Worm (Caenorhabditis elegans): ENCODE measurements around the gene Y46G5A.14.
A peak's percentile ranks its signal among the peaks of the same experiment; 100 is the strongest.

Gene Y46G5A.14

ce11 chrII:12799927-12800522 is 25.5 kb downstream of the Y46G5A.14 start (continued):
- 0 out of 2 replicates have a peak, but pooled peaks have one; percentile 57 for TF ChIP-seq attf-3 (GFP tag; conservative IDR thresholded peaks at IDR 0.05)
- TF ChIP-seq lin-54 (GFP tag; optimal IDR thresholded peaks at IDR 0.05), result peak; percentile 98
- peak; percentile 54 for TF ChIP-seq hmg-1.2 (GFP tag; IDR thresholded peaks at IDR 0.05)
- peak; percentile 90 for TF ChIP-seq D2030.7 (GFP tag; IDR thresholded peaks at IDR 0.05)
- peak; percentile 71 for TF ChIP-seq dox-1 (GFP tag; IDR thresholded peaks at IDR 0.05)
- no peak for TF ChIP-seq attf-6 (GFP tag; IDR thresholded peaks at IDR 0.05)
- no peak for TF ChIP-seq nhr-90 (tag; optimal IDR thresholded peaks at IDR 0.05)

ce11 chrII:12805161-12805560 is 30.7 kb downstream of the Y46G5A.14 start, which contains the start of the genes Y46G5A.18 and Y46G5A.47:
Gene Y46G5A.18 (minus strand): TSS chrII:12805261.
Gene Y46G5A.47 (minus strand): TSS chrII:12805306.
- TF ChIP-seq snpc-4 (GFP tag; optimal IDR thresholded peaks at IDR 0.05) (no peak), snpc-4 (tag; optimal IDR thresholded peaks at IDR 0.05) (no peak), F37B4.10 (GFP tag; IDR thresholded peaks at IDR 0.05) (no peak), ztf-28 (GFP tag; IDR thresholded peaks at IDR 0.05) (no peak), pha-4 (tag; optimal IDR thresholded peaks at IDR 0.05) (no peak), F23B12.7 (tag; optimal IDR thresholded peaks at IDR 0.05; ENCODE audit: insufficient read depth) (no peak), ztf-22 (GFP tag; optimal IDR thresholded peaks at IDR 0.05) (no peak), ets-4 (GFP tag; optimal IDR thresholded peaks at IDR 0.05) (no peak), ceh-40 (GFP tag; IDR thresholded peaks at IDR 0.05) (no peak), ceh-100 (GFP tag; IDR thresholded peaks at IDR 0.05) (no peak), mes-4 (tag; optimal IDR thresholded peaks at IDR 0.05) (no peak), madf-10 (tag; optimal IDR thresholded peaks at IDR 0.05) (no peak), F33H1.4 (GFP tag; IDR thresholded peaks at IDR 0.05) (no peak), bed-1 (GFP tag; IDR thresholded peaks at IDR 0.05) (no peak), nhr-27 (tag; optimal IDR thresholded peaks at IDR 0.05) (no peak), ceh-79 (tag; optimal IDR thresholded peaks at IDR 0.05) (no peak), dox-1 (GFP tag; IDR thresholded peaks at IDR 0.05) (no peak), lag-1 (GFP tag; IDR thresholded peaks at IDR 0.05) (no peak)

ce11 chrII:12805765-12806384 is 31.4 kb downstream of the Y46G5A.14 start:
- TF ChIP-seq rpc-1 (optimal IDR thresholded peaks at IDR 0.05) (no peak), rpc-1 (tag; optimal IDR thresholded peaks at IDR 0.05) (no peak), lsl-1 (GFP tag; optimal IDR thresholded peaks at IDR 0.05) (peak; percentile 17), ceh-58 (GFP tag; IDR thresholded peaks at IDR 0.05) (no peak), tlf-1 (GFP tag; optimal IDR thresholded peaks at IDR 0.05) (no peak), hlh-26 (GFP tag; conservative IDR thresholded peaks at IDR 0.05) (no peak), hmg-1.2 (GFP tag; IDR thresholded peaks at IDR 0.05) (peak; percentile 85), lin-54 (GFP tag; optimal IDR thresholded peaks at IDR 0.05) (peak; percentile 14), die-1 (tag; optimal IDR thresholded peaks at IDR 0.05) (no peak), aptf-2 (GFP tag; conservative IDR thresholded peaks at IDR 0.05) (no peak), unc-130 (GFP tag; optimal IDR thresholded peaks at IDR 0.05) (no peak), atf-7 (tag; optimal IDR thresholded peaks at IDR 0.05) (peak; percentile 17), nfyb-1 (GFP tag; IDR thresholded peaks at IDR 0.05) (0 out of 2 replicates have a peak, but pooled peaks have one; percentile 28), rcor-1 (GFP tag; IDR thresholded peaks at IDR 0.05) (peak; percentile 16; the same call in 1 of the 2 replicates), ceh-27 (GFP tag; optimal IDR thresholded peaks at IDR 0.05) (no peak), lin-35 (GFP tag; optimal IDR thresholded peaks at IDR 0.05) (peak in 1 of 3 experiments; percentile 54), zfh-2 (GFP tag; conservative IDR thresholded peaks at IDR 0.05) (peak; percentile 92), snpc-4 (GFP tag; optimal IDR thresholded peaks at IDR 0.05) (no peak), snpc-4 (tag; optimal IDR thresholded peaks at IDR 0.05) (peak in 1 of 4 experiments; percentile 40), K12H6.12 (tag; optimal IDR thresholded peaks at IDR 0.05) (peak; percentile 28), cebp-1 (GFP tag; IDR thresholded peaks at IDR 0.05) (no peak), cebp-1 (tag; optimal IDR thresholded peaks at IDR 0.05) (peak; percentile 55), ekl-4 (GFP tag; IDR thresholded peaks at IDR 0.05) (no peak), mcd-1 (GFP tag; IDR thresholded peaks at IDR 0.05) (peak; percentile 57), tbp1 (GFP tag; optimal IDR thresholded peaks at IDR 0.05) (peak; percentile 3)
